Worm (Caenorhabditis elegans): ENCODE results near the gene B0563.6.

The B0563.6 gene

DNA sequence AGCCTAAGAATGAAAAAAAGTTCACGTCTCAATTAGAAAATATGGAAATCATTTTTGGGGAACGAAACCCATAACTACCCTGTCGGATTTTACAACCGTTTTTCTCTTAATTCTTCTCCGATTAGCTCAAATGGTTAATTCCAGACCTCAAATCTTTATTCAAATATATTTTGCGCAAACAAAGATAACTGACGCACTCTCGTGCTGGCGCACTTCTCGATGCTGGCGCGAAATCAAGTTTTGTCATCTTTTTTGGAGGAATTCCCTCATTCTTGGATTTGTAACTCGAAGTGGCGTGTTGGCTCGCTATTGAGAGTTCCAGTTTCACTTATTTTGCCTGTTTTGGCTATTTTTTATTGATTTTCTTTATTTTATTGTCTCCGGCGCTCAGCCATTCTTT is 20.0 kb upstream of the B0563.6 start:
- TF ChIP-seq Y56A3A.18 (GFP tag; IDR thresholded peaks at IDR 0.05) (no peak), efl-1 (GFP tag; optimal IDR thresholded peaks at IDR 0.05) (peak; percentile 45), ztf-6 (GFP tag; IDR thresholded peaks at IDR 0.05) (no peak), nhr-179 (tag; optimal IDR thresholded peaks at IDR 0.05) (no peak), bed-2 (GFP tag; IDR thresholded peaks at IDR 0.05) (no peak), nhr-120 (GFP tag; IDR thresholded peaks at IDR 0.05) (no peak), ama-1 (optimal IDR thresholded peaks at IDR 0.05) (no peak), ama-1 (GFP tag; optimal IDR thresholded peaks at IDR 0.05) (no peak), madf-6 (GFP tag; IDR thresholded peaks at IDR 0.05) (peak; percentile 66; the same call in 1 of the 2 replicates), ceh-91 (GFP tag; IDR thresholded peaks at IDR 0.05) (no peak), hsf-1 (GFP tag; IDR thresholded peaks at IDR 0.05) (no peak), K12H6.12 (tag; optimal IDR thresholded peaks at IDR 0.05) (no peak), cebp-2 (GFP tag; IDR thresholded peaks at IDR 0.05) (no peak), F22D6.2 (tag; optimal IDR thresholded peaks at IDR 0.05) (no peak), ztf-18 (tag; optimal IDR thresholded peaks at IDR 0.05) (peak; percentile 85), zim-3 (tag; optimal IDR thresholded peaks at IDR 0.05) (no peak), madf-8 (GFP tag; conservative IDR thresholded peaks at IDR 0.05) (peak; percentile 28; the same call in 1 of the 2 replicates), sea-2 (GFP tag; IDR thresholded peaks at IDR 0.05) (no peak), let-607 (tag; optimal IDR thresholded peaks at IDR 0.05) (no peak), pbrm-1 (GFP tag; IDR thresholded peaks at IDR 0.05) (no peak), mxl-1 (tag; optimal IDR thresholded peaks at IDR 0.05) (no peak), F52B5.7 (tag; optimal IDR thresholded peaks at IDR 0.05) (no peak), repo-1 (tag; optimal IDR thresholded peaks at IDR 0.05) (no peak)

DNA sequence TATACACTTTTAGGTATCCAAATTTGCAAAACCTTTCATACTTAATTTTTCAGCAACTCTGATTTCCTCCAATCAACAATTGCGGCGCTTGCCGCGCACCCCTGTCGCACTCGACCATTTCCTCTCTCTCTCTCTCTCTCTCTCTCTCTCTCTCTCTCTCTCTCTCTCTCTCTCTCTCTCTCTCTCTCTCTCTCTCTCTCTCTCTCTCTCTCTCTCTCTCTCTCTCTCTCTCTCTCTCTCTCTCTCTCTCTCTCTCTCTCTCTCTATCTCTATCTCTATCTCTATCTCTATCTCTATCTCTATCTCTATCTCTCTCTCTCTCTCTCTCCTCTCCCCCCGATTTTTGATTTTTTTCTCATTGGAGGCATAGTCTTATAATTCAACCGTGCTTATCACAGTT is 18.8 kb upstream of the B0563.6 start:
- TF ChIP-seq ztf-26 (tag; optimal IDR thresholded peaks at IDR 0.05): peak; percentile 8
- TF ChIP-seq egrh-3 (GFP tag; IDR thresholded peaks at IDR 0.05): peak; percentile 62
- peak; percentile 11; the same call in 1 of the 2 replicates for TF ChIP-seq hmg-1.2 (GFP tag; IDR thresholded peaks at IDR 0.05)

DNA sequence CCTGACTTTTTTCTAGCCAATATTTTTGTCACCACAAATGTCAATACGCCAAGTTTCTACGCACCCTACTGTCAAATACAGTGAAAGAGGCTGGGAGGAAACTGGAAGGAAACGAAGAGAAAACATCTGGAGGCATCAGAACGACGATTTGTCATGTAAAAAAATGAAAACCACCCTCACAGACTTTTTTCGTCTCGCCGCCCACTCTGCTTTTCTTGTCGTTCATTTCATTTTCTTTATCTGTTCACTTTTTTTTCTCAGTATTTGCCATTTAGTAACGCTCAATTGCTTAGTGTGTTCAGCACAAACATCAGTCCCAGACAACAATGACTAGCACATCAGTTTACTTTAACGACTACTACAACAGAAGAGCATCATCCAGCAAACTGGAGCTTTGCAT is 8.3 kb downstream of the B0563.6 start, which contains the start of gene B0563.5:
TSS of gene B0563.5 (plus strand) at position 301 of the 400 bp plus-strand sequence.
- TF ChIP-seq lin-35 (GFP tag; optimal IDR thresholded peaks at IDR 0.05) (no peak), ZK185.1 (tag; optimal IDR thresholded peaks at IDR 0.05; ENCODE audit: poor library complexity, severe bottlenecking) (no peak), nhr-80 (tag; optimal IDR thresholded peaks at IDR 0.05) (no peak), C06A6.2 (GFP tag; conservative IDR thresholded peaks at IDR 0.05) (no peak), attf-3 (GFP tag; conservative IDR thresholded peaks at IDR 0.05) (no peak), ama-1 (optimal IDR thresholded peaks at IDR 0.05) (no peak), ama-1 (GFP tag; optimal IDR thresholded peaks at IDR 0.05) (no peak), F37B4.10 (GFP tag; IDR thresholded peaks at IDR 0.05) (no peak), pha-4 (tag; optimal IDR thresholded peaks at IDR 0.05) (no peak), ztf-6 (GFP tag; IDR thresholded peaks at IDR 0.05) (no peak), unc-62 (GFP tag; optimal IDR thresholded peaks at IDR 0.05) (no peak), dpl-1 (GFP tag; optimal IDR thresholded peaks at IDR 0.05) (no peak), hrde-1 (tag; optimal IDR thresholded peaks at IDR 0.05; ENCODE audit: borderline replicate concordance) (no peak)

DNA sequence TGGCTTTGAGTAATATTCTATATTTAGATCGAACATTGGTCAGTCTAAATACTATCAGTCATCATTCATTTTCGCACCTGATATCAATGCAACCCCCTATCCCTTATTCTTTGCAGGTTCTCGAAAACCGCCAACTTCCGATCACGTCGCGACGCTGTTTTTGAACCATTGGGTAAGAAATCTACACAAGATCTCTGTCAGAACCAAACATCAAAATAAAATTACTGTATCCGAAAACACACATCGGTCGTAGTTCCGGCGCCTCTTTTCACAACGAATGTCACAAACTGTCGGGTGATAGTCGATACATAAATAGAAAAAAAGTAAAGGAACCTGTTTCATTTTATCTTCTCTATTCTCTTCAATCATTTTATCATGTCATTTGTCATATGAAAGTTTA is 9.5 kb downstream of the B0563.6 start:
- TF ChIP-seq unc-130 (GFP tag; optimal IDR thresholded peaks at IDR 0.05) (no peak), snpc-4 (GFP tag; optimal IDR thresholded peaks at IDR 0.05) (no peak), snpc-4 (tag; optimal IDR thresholded peaks at IDR 0.05) (no peak), unc-62 (GFP tag; optimal IDR thresholded peaks at IDR 0.05) (no peak), somi-1 (GFP tag; optimal IDR thresholded peaks at IDR 0.05) (peak; percentile 61), F23B12.7 (tag; optimal IDR thresholded peaks at IDR 0.05; ENCODE audit: insufficient read depth) (no peak), rec-8 (tag; optimal IDR thresholded peaks at IDR 0.05) (no peak), lag-1 (GFP tag; IDR thresholded peaks at IDR 0.05) (no peak), lin-40 (tag; optimal IDR thresholded peaks at IDR 0.05) (peak; percentile 64), atf-7 (tag; optimal IDR thresholded peaks at IDR 0.05) (no peak), F10E7.11 (tag; optimal IDR thresholded peaks at IDR 0.05) (no peak), F37B4.10 (GFP tag; IDR thresholded peaks at IDR 0.05) (no peak), nfya-2 (GFP tag; IDR thresholded peaks at IDR 0.05) (no peak), ztf-26 (tag; optimal IDR thresholded peaks at IDR 0.05) (peak; percentile 70), attf-3 (GFP tag; conservative IDR thresholded peaks at IDR 0.05) (no peak)
